ENCODE assay signal across 1 fruit fly cellular context in genomic region chr3R:11780181-11780688, dm6.
A peak's percentile ranks its signal among the peaks of the same experiment; 100 is the strongest.
TF ChIP-seq lines count a peak whose summit lies in the region.

No protein-coding gene starts in this region.

TF ChIP-seq in whole organism, embryonic, 481 proteins besides CTCF, POLR2A, EP300 and RAD21 (continued from another document and continues in another):
- TF ChIP-seq CG17802 (tag; optimal IDR thresholded peaks at IDR 0.05; lab: Kevin White, UChicago): peak; percentile 87
- TF ChIP-seq org-1 (GFP tag; optimal IDR thresholded peaks at IDR 0.05; lab: Kevin White, UChicago): peak; percentile 85
- peak; percentile 94 for TF ChIP-seq sqz (GFP tag; optimal IDR thresholded peaks at IDR 0.05; lab: Kevin White, UChicago)
- peak; percentile 81 for TF ChIP-seq NfI (GFP tag; optimal IDR thresholded peaks at IDR 0.05; lab: Kevin White, UChicago)
- peak; percentile 24 for TF ChIP-seq exex (tag; optimal IDR thresholded peaks at IDR 0.05; lab: Kevin White, UChicago)
- TF ChIP-seq yki (optimal IDR thresholded peaks at IDR 0.05; lab: Kevin White, UChicago): no peak
- peak; percentile 76 for TF ChIP-seq lab (GFP tag; optimal IDR thresholded peaks at IDR 0.05; lab: Kevin White, UChicago)
- TF ChIP-seq cad (GFP tag; optimal IDR thresholded peaks at IDR 0.05; lab: Kevin White, UChicago): no peak
- TF ChIP-seq Sry-δ (GFP tag; optimal IDR thresholded peaks at IDR 0.05; lab: Kevin White, UChicago): no peak
- peak in 1 of 2 experiments; percentile 92 for TF ChIP-seq Eip74EF (GFP tag; optimal IDR thresholded peaks at IDR 0.05; lab: Kevin White, UChicago)
- peak; percentile 97 for TF ChIP-seq CG12391 (tag; optimal IDR thresholded peaks at IDR 0.05; lab: Kevin White, UChicago)
- TF ChIP-seq CG33213 (GFP tag; optimal IDR thresholded peaks at IDR 0.05; lab: Kevin White, UChicago): no peak
- no peak for TF ChIP-seq sima (GFP tag; optimal IDR thresholded peaks at IDR 0.05; lab: Kevin White, UChicago)
- TF ChIP-seq CG6683 (GFP tag; optimal IDR thresholded peaks at IDR 0.05; lab: Kevin White, UChicago): peak; percentile 61
- TF ChIP-seq dysf (GFP tag; IDR thresholded peaks at IDR 0.05; lab: Robert Waterston, UW): peak; percentile 80
- TF ChIP-seq fd3F (GFP tag; optimal IDR thresholded peaks at IDR 0.05; lab: Kevin White, UChicago): no peak
- peak; percentile 62 for TF ChIP-seq CG14667 (GFP tag; IDR thresholded peaks at IDR 0.05; lab: Robert Waterston, UW)
- TF ChIP-seq phol (tag; optimal IDR thresholded peaks at IDR 0.05; lab: Kevin White, UChicago): peak; percentile 98
- no peak for TF ChIP-seq pzg (GFP tag; optimal IDR thresholded peaks at IDR 0.05; lab: Kevin White, UChicago)
- peak; percentile 85 for TF ChIP-seq Awh (GFP tag; IDR thresholded peaks at IDR 0.05; lab: Robert Waterston, UW)
- peak; percentile 56 for TF ChIP-seq Ets65A (GFP tag; lab: Kevin White, UChicago)
- TF ChIP-seq CG6175 (GFP tag; IDR thresholded peaks at IDR 0.05; lab: Robert Waterston, UW): no peak
- peak; percentile 57; the same call in 1 of the 2 replicates for TF ChIP-seq Atf6 (GFP tag; IDR thresholded peaks at IDR 0.05; lab: Robert Waterston, UW)
- no peak for TF ChIP-seq CG12071 (GFP tag; optimal IDR thresholded peaks at IDR 0.05; lab: Kevin White, UChicago)
- TF ChIP-seq tgo (GFP tag; IDR thresholded peaks at IDR 0.05; lab: Robert Waterston, UW): peak; percentile 78
- peak; percentile 96 for TF ChIP-seq CG15696 (tag; optimal IDR thresholded peaks at IDR 0.05; lab: Kevin White, UChicago)
- no peak for TF ChIP-seq HLHmδ (GFP tag; optimal IDR thresholded peaks at IDR 0.05; lab: Kevin White, UChicago)
- TF ChIP-seq Optix (GFP tag; IDR thresholded peaks at IDR 0.05; lab: Robert Waterston, UW): peak; percentile 78
- peak; percentile 81 for TF ChIP-seq odd (GFP tag; optimal IDR thresholded peaks at IDR 0.05; lab: Kevin White, UChicago)
- peak; percentile 93 for TF ChIP-seq CG4404 (GFP tag; IDR thresholded peaks at IDR 0.05; lab: Robert Waterston, UW)
- no peak for TF ChIP-seq shn (GFP tag; optimal IDR thresholded peaks at IDR 0.05; lab: Kevin White, UChicago)
- no peak for TF ChIP-seq CG13624 (GFP tag; optimal IDR thresholded peaks at IDR 0.05; lab: Kevin White, UChicago)
- no peak for TF ChIP-seq CG6791 (GFP tag; IDR thresholded peaks at IDR 0.05; lab: Robert Waterston, UW; ENCODE audit: partially characterized antibody)
- peak; percentile 58; the same call in 1 of the 2 replicates for TF ChIP-seq danr (GFP tag; IDR thresholded peaks at IDR 0.05; lab: Robert Waterston, UW)
- peak; percentile 28 for TF ChIP-seq CG9797 (GFP tag; optimal IDR thresholded peaks at IDR 0.05; lab: Kevin White, UChicago)
- no peak for TF ChIP-seq CG16779 (GFP tag; IDR thresholded peaks at IDR 0.05; lab: Robert Waterston, UW)
- TF ChIP-seq CG3163 (GFP tag; optimal IDR thresholded peaks at IDR 0.05; lab: Kevin White, UChicago): no peak
- TF ChIP-seq CG1602 (GFP tag; optimal IDR thresholded peaks at IDR 0.05; lab: Kevin White, UChicago): peak; percentile 95
- peak; percentile 71 for TF ChIP-seq dimm (GFP tag; IDR thresholded peaks at IDR 0.05; lab: Robert Waterston, UW)
- no peak for TF ChIP-seq Bgb (GFP tag; IDR thresholded peaks at IDR 0.05; lab: Robert Waterston, UW; ENCODE audit: partially characterized antibody)
- peak; percentile 100 for TF ChIP-seq dmrt11E (tag; optimal IDR thresholded peaks at IDR 0.05; lab: Kevin White, UChicago)
- peak; percentile 40 for TF ChIP-seq CG17912 (GFP tag; optimal IDR thresholded peaks at IDR 0.05; lab: Kevin White, UChicago)
- peak; percentile 54 for TF ChIP-seq ems (GFP tag; optimal IDR thresholded peaks at IDR 0.05; lab: Kevin White, UChicago)
- peak; percentile 97 for TF ChIP-seq CG15601 (tag; optimal IDR thresholded peaks at IDR 0.05; lab: Kevin White, UChicago)
- no peak for TF ChIP-seq sna (GFP tag; IDR thresholded peaks at IDR 0.05; lab: Robert Waterston, UW; ENCODE audit: partially characterized antibody)
- peak; percentile 48 for TF ChIP-seq CG16863 (GFP tag; optimal IDR thresholded peaks at IDR 0.05; lab: Kevin White, UChicago)
- peak; percentile 91 for TF ChIP-seq row (GFP tag; IDR thresholded peaks at IDR 0.05; lab: Robert Waterston, UW)
- no peak for TF ChIP-seq schlank (tag; optimal IDR thresholded peaks at IDR 0.05; lab: Kevin White, UChicago)
- TF ChIP-seq Dad (GFP tag; optimal IDR thresholded peaks at IDR 0.05; lab: Kevin White, UChicago): no peak
- TF ChIP-seq sc (optimal IDR thresholded peaks at IDR 0.05; lab: Kevin White, UChicago): no peak
- peak; percentile 97 for TF ChIP-seq sc (GFP tag; optimal IDR thresholded peaks at IDR 0.05; lab: Kevin White, UChicago)
- TF ChIP-seq H2.0 (GFP tag; IDR thresholded peaks at IDR 0.05; lab: Robert Waterston, UW): peak; percentile 81
- TF ChIP-seq CG30020 (tag; optimal IDR thresholded peaks at IDR 0.05; lab: Kevin White, UChicago): peak; percentile 82
- peak; percentile 96 for TF ChIP-seq Sox102F (GFP tag; optimal IDR thresholded peaks at IDR 0.05; lab: Kevin White, UChicago)
- peak; percentile 94 for TF ChIP-seq CG13424 (tag; optimal IDR thresholded peaks at IDR 0.05; lab: Kevin White, UChicago)
- no peak for TF ChIP-seq Doc2 (GFP tag; IDR thresholded peaks at IDR 0.05; lab: Robert Waterston, UW)
- TF ChIP-seq CG11504 (tag; optimal IDR thresholded peaks at IDR 0.05; lab: Kevin White, UChicago): peak; percentile 94
- TF ChIP-seq CG10209 (GFP tag; optimal IDR thresholded peaks at IDR 0.05; lab: Kevin White, UChicago): peak; percentile 94
- TF ChIP-seq CG12299 (tag; optimal IDR thresholded peaks at IDR 0.05; lab: Kevin White, UChicago): peak; percentile 80
- peak; percentile 99 for TF ChIP-seq nmo (GFP tag; optimal IDR thresholded peaks at IDR 0.05; lab: Kevin White, UChicago)
- TF ChIP-seq CG11723 (GFP tag; optimal IDR thresholded peaks at IDR 0.05; lab: Kevin White, UChicago): peak; percentile 82
- no peak for TF ChIP-seq rib (GFP tag; IDR thresholded peaks at IDR 0.05; lab: Robert Waterston, UW)
- peak; percentile 52 for TF ChIP-seq sug (tag; optimal IDR thresholded peaks at IDR 0.05; lab: Kevin White, UChicago)
- TF ChIP-seq D (optimal IDR thresholded peaks at IDR 0.05; lab: Kevin White, UChicago): no peak
- TF ChIP-seq D (GFP tag; optimal IDR thresholded peaks at IDR 0.05; lab: Kevin White, UChicago): peak; percentile 98
- TF ChIP-seq esg (GFP tag; conservative IDR thresholded peaks at IDR 0.05; lab: Robert Waterston, UW): peak; percentile 78
- no peak for TF ChIP-seq hb (GFP tag; IDR thresholded peaks at IDR 0.05; lab: Robert Waterston, UW; ENCODE audit: partially characterized antibody)
- peak; percentile 93 for TF ChIP-seq ATbp (GFP tag; optimal IDR thresholded peaks at IDR 0.05; lab: Kevin White, UChicago)
- TF ChIP-seq bab2 (GFP tag; optimal IDR thresholded peaks at IDR 0.05; lab: Kevin White, UChicago): peak; percentile 35
- peak in 1 of 2 experiments; percentile 12 for TF ChIP-seq tll (GFP tag; optimal IDR thresholded peaks at IDR 0.05; lab: Kevin White, UChicago)
- TF ChIP-seq CG18262 (tag; optimal IDR thresholded peaks at IDR 0.05; lab: Kevin White, UChicago): peak; percentile 100
- no peak for TF ChIP-seq amos (GFP tag; IDR thresholded peaks at IDR 0.05; lab: Robert Waterston, UW; ENCODE audit: partially characterized antibody)
- peak; percentile 50 for TF ChIP-seq Oaz (GFP tag; IDR thresholded peaks at IDR 0.05; lab: Robert Waterston, UW)
- peak; percentile 36 for TF ChIP-seq Fer1 (GFP tag; optimal IDR thresholded peaks at IDR 0.05; lab: Kevin White, UChicago)
- peak; percentile 96 for TF ChIP-seq CG17328 (GFP tag; IDR thresholded peaks at IDR 0.05; lab: Robert Waterston, UW)
- TF ChIP-seq CG4328 (GFP tag; optimal IDR thresholded peaks at IDR 0.05; lab: Kevin White, UChicago): peak; percentile 65
- no peak for TF ChIP-seq CkIIα-i1 (GFP tag; IDR thresholded peaks at IDR 0.05; lab: Robert Waterston, UW)
- peak; percentile 93 for TF ChIP-seq CG10959 (GFP tag; IDR thresholded peaks at IDR 0.05; lab: Robert Waterston, UW)
- TF ChIP-seq mam (GFP tag; optimal IDR thresholded peaks at IDR 0.05; lab: Kevin White, UChicago): no peak
- TF ChIP-seq Aef1 (GFP tag; IDR thresholded peaks at IDR 0.05; lab: Robert Waterston, UW): peak; percentile 59; the same call in 1 of the 3 replicates
- no peak for TF ChIP-seq eyg (GFP tag; optimal IDR thresholded peaks at IDR 0.05; lab: Kevin White, UChicago)
- TF ChIP-seq Ada2b (GFP tag; IDR thresholded peaks at IDR 0.05; lab: Robert Waterston, UW): peak; percentile 53; the same call in 1 of the 2 replicates
- no peak for TF ChIP-seq gcm2 (GFP tag; optimal IDR thresholded peaks at IDR 0.05; lab: Kevin White, UChicago)
- no peak for TF ChIP-seq Scr (GFP tag; IDR thresholded peaks at IDR 0.05; lab: Robert Waterston, UW; ENCODE audit: partially characterized antibody)
- TF ChIP-seq ato (GFP tag; IDR thresholded peaks at IDR 0.05; lab: Robert Waterston, UW; ENCODE audit: partially characterized antibody): no peak
- peak; percentile 74 for TF ChIP-seq sob (GFP tag; IDR thresholded peaks at IDR 0.05; lab: Robert Waterston, UW)
- TF ChIP-seq CG13296 (GFP tag; optimal IDR thresholded peaks at IDR 0.05; lab: Kevin White, UChicago): no peak
- no peak for TF ChIP-seq her (GFP tag; optimal IDR thresholded peaks at IDR 0.05; lab: Kevin White, UChicago)
- peak; percentile 80; the same call in 2 of the 3 replicates for TF ChIP-seq z (GFP tag; IDR thresholded peaks at IDR 0.05; lab: Robert Waterston, UW)
- peak; percentile 80 for TF ChIP-seq nau (GFP tag; optimal IDR thresholded peaks at IDR 0.05; lab: Kevin White, UChicago)
- no peak for TF ChIP-seq fu2 (GFP tag; optimal IDR thresholded peaks at IDR 0.05; lab: Kevin White, UChicago)
- peak; percentile 87 for TF ChIP-seq Gug (GFP tag; IDR thresholded peaks at IDR 0.05; lab: Robert Waterston, UW)
- TF ChIP-seq CG4617 (GFP tag; optimal IDR thresholded peaks at IDR 0.05; lab: Kevin White, UChicago; ENCODE audit: borderline replicate concordance): peak; percentile 78
- peak; percentile 60; the same call in 2 of the 3 replicates for TF ChIP-seq gce (GFP tag; IDR thresholded peaks at IDR 0.05; lab: Robert Waterston, UW)
- peak; percentile 90 for TF ChIP-seq wor (GFP tag; IDR thresholded peaks at IDR 0.05; lab: Robert Waterston, UW)
- TF ChIP-seq Asciz (GFP tag; optimal IDR thresholded peaks at IDR 0.05; lab: Kevin White, UChicago): peak; percentile 93
- TF ChIP-seq CG42726 (GFP tag; IDR thresholded peaks at IDR 0.05; lab: Robert Waterston, UW; ENCODE audit: partially characterized antibody): no peak
- no peak for TF ChIP-seq NC2α (GFP tag; optimal IDR thresholded peaks at IDR 0.05; lab: Kevin White, UChicago)
- TF ChIP-seq usp (GFP tag; optimal IDR thresholded peaks at IDR 0.05; lab: Kevin White, UChicago): no peak
- peak; percentile 80 for TF ChIP-seq Nf-YB (GFP tag; optimal IDR thresholded peaks at IDR 0.05; lab: Kevin White, UChicago)
- TF ChIP-seq ERR (GFP tag; optimal IDR thresholded peaks at IDR 0.05; lab: Kevin White, UChicago): no peak
- peak; percentile 75 for TF ChIP-seq Mrtf (GFP tag; IDR thresholded peaks at IDR 0.05; lab: Robert Waterston, UW)
- TF ChIP-seq CG9609 (GFP tag; optimal IDR thresholded peaks at IDR 0.05; lab: Kevin White, UChicago): no peak
- no peak for TF ChIP-seq Hey (tag; optimal IDR thresholded peaks at IDR 0.05; lab: Kevin White, UChicago)
- no peak for TF ChIP-seq CG7786 (GFP tag; optimal IDR thresholded peaks at IDR 0.05; lab: Kevin White, UChicago)
- no peak for TF ChIP-seq Dref (GFP tag; IDR thresholded peaks at IDR 0.05; lab: Robert Waterston, UW)
- TF ChIP-seq HLH4C (GFP tag; IDR thresholded peaks at IDR 0.05; lab: Robert Waterston, UW; ENCODE audit: partially characterized antibody): no peak
- 0 out of 4 replicates have a peak, but pooled peaks have one; percentile 45 for TF ChIP-seq chinmo (GFP tag; IDR thresholded peaks at IDR 0.05; lab: Robert Waterston, UW; ENCODE audit: partially characterized antibody)
- TF ChIP-seq Oli (tag; optimal IDR thresholded peaks at IDR 0.05; lab: Kevin White, UChicago): peak; percentile 95
- TF ChIP-seq CG12744 (GFP tag; optimal IDR thresholded peaks at IDR 0.05; lab: Kevin White, UChicago): no peak
- peak; percentile 100 for TF ChIP-seq CG10274 (GFP tag; optimal IDR thresholded peaks at IDR 0.05; lab: Kevin White, UChicago)
- peak; percentile 91 for TF ChIP-seq grau (tag; optimal IDR thresholded peaks at IDR 0.05; lab: Kevin White, UChicago)
- peak; percentile 80; the same call in 1 of the 3 replicates for TF ChIP-seq CG2199 (GFP tag; IDR thresholded peaks at IDR 0.05; lab: Robert Waterston, UW)
- TF ChIP-seq CG11560 (tag; IDR thresholded peaks at IDR 0.05; lab: Robert Waterston, UW): no peak
- TF ChIP-seq CG31224 (GFP tag; IDR thresholded peaks at IDR 0.05; lab: Robert Waterston, UW): peak; percentile 22; the same call in 1 of the 2 replicates
- TF ChIP-seq lola (GFP tag; optimal IDR thresholded peaks at IDR 0.05; lab: Kevin White, UChicago): peak in 1 of 3 experiments; percentile 100
- TF ChIP-seq CG10565 (GFP tag; optimal IDR thresholded peaks at IDR 0.05; lab: Kevin White, UChicago): peak; percentile 48
- peak; percentile 94 for TF ChIP-seq CG5245 (GFP tag; optimal IDR thresholded peaks at IDR 0.05; lab: Kevin White, UChicago)
- TF ChIP-seq wek (GFP tag; optimal IDR thresholded peaks at IDR 0.05; lab: Kevin White, UChicago): peak; percentile 46
- TF ChIP-seq ranshi (GFP tag; IDR thresholded peaks at IDR 0.05; lab: Robert Waterston, UW): peak; percentile 83
- TF ChIP-seq en (GFP tag; optimal IDR thresholded peaks at IDR 0.05; lab: Kevin White, UChicago): no peak
- peak; percentile 71 for TF ChIP-seq E2f1 (GFP tag; IDR thresholded peaks at IDR 0.05; lab: Robert Waterston, UW)
- TF ChIP-seq B-H1 (GFP tag; IDR thresholded peaks at IDR 0.05; lab: Robert Waterston, UW): peak; percentile 78
- peak; percentile 83 for TF ChIP-seq ind (GFP tag; optimal IDR thresholded peaks at IDR 0.05; lab: Kevin White, UChicago)
- peak; percentile 85 for TF ChIP-seq CG6272 (GFP tag; IDR thresholded peaks at IDR 0.05; lab: Robert Waterston, UW)
- peak; percentile 85 for TF ChIP-seq MTF-1 (GFP tag; optimal IDR thresholded peaks at IDR 0.05; lab: Kevin White, UChicago; ENCODE audit: borderline replicate concordance)
- TF ChIP-seq dm (GFP tag; optimal IDR thresholded peaks at IDR 0.05; lab: Kevin White, UChicago): no peak
- TF ChIP-seq CG3838 (GFP tag; optimal IDR thresholded peaks at IDR 0.05; lab: Kevin White, UChicago): peak; percentile 22
- TF ChIP-seq CG10321 (GFP tag; IDR thresholded peaks at IDR 0.05; lab: Robert Waterston, UW): no peak
- TF ChIP-seq CoRest (tag; optimal IDR thresholded peaks at IDR 0.05; lab: Kevin White, UChicago): peak; percentile 96
- TF ChIP-seq stwl (tag; optimal IDR thresholded peaks at IDR 0.05; lab: Kevin White, UChicago): peak; percentile 73
- peak; percentile 79 for TF ChIP-seq kay (GFP tag; optimal IDR thresholded peaks at IDR 0.05; lab: Kevin White, UChicago)
